Worm (Caenorhabditis elegans): Measurements from ENCODE around the gene ZK938.11.

DNA sequence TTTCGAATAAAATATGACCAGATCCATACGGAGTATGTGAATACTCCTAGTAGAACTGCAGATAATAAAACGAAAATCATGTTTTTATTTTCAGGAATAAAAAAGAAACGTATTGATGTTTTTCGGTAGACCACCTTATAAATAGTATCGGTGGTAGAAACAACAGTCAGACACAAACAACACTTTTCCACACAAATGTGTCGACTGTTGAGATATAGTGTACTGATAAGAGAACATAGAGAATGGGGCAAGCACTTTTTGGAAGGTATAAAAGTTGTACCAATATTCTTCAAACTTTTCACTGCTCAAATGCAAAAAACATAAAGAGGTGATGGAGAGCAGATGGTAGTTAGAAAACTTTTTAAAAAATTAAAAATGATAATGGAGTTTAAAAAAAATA lies 37.6 kb downstream of the ZK938.11 start, which contains the start of gene cyp-13A6:
- TF ChIP-seq F13H6.1 (tag; optimal IDR thresholded peaks at IDR 0.05): no peak
- TF ChIP-seq ref-2 (tag; optimal IDR thresholded peaks at IDR 0.05): no peak
- TF ChIP-seq dve-1 (tag; optimal IDR thresholded peaks at IDR 0.05): no peak
- TF ChIP-seq tbx-2 (tag; optimal IDR thresholded peaks at IDR 0.05): no peak

Measured in whole organism, late embryonic.